Worm (Caenorhabditis elegans) whole organism, L3 larva: ENCODE data around the gene srt-53.

Experiments
- ZK546.5 ChIP-seq: sonication (generic microtip); optimal IDR thresholded peaks from 2 replicates; lab custom pipeline; 2017; ENCODE audit warnings: missing biosample characterization, missing genetic modification characterization
- aly-2 ChIP-seq: fragments of 150-350 bp; optimal IDR thresholded peaks from 2 replicates; lab custom pipeline; 2014; ENCODE audit warnings: missing biosample characterization, missing genetic modification characterization
- ama-1 ChIP-seq: fragments of 150-350 bp; optimal IDR thresholded peaks from 2 replicates; lab custom pipeline; 2018
- ceh-16 ChIP-seq: sonication (generic microtip); optimal IDR thresholded peaks from 2 replicates; lab custom pipeline; 2017; ENCODE audit warnings: missing biosample characterization, missing genetic modification characterization
- ceh-28 ChIP-seq: fragments of 150-350 bp; optimal IDR thresholded peaks from 2 replicates; lab custom pipeline; 2014; ENCODE audit warnings: missing biosample characterization, missing genetic modification reagents, missing genetic modification characterization
- ceh-82 ChIP-seq: fragments of 150-350 bp; optimal IDR thresholded peaks from 2 replicates; lab custom pipeline; 2014; ENCODE audit warnings: missing biosample characterization, missing genetic modification characterization
- ceh-9 ChIP-seq: sonication (generic microtip); optimal IDR thresholded peaks from 2 replicates; lab custom pipeline; 2018; ENCODE audit warnings: missing biosample characterization, missing genetic modification characterization
- daf-12 ChIP-seq: fragments of 150-350 bp; optimal IDR thresholded peaks from 2 replicates; lab custom pipeline; 2014; ENCODE audit warnings: missing biosample characterization, missing genetic modification reagents, missing genetic modification characterization
- egl-27 ChIP-seq: sonication (generic microtip); optimal IDR thresholded peaks from 4 replicates; lab custom pipeline; 2017; ENCODE audit warnings: missing biosample characterization, missing genetic modification reagents, missing genetic modification characterization
- egl-5 ChIP-seq: fragments of 150-350 bp; optimal IDR thresholded peaks from 2 replicates; lab custom pipeline; 2017; ENCODE audit warnings: missing biosample characterization, missing genetic modification reagents, missing genetic modification characterization, inconsistent platforms
- elt-2 ChIP-seq: sonication (generic microtip); optimal IDR thresholded peaks from 2 replicates; lab custom pipeline; 2016; ENCODE audit warnings: missing genetic modification reagents, mild to moderate bottlenecking, missing genetic modification characterization, missing compliant biosample characterization
- elt-3 ChIP-seq, 3 experiments: fragments of 150-350 bp in 1 of 3; sonication (generic microtip) in 2 of 3; optimal IDR thresholded peaks; 2 replicates in 2 of 3; 4 replicates in 1 of 3; lab custom pipeline; 2014 to 2017; ENCODE audit warnings: missing biosample characterization in 3 of 3, missing genetic modification characterization in 3 of 3
- eor-1 ChIP-seq, 2 experiments: fragments of 150-350 bp; optimal IDR thresholded peaks; 2 replicates each; lab custom pipeline; 2014 to 2018; ENCODE audit warnings: missing biosample characterization in 2 of 2, missing genetic modification characterization in 2 of 2
- fkh-10 ChIP-seq: sonication (generic microtip); optimal IDR thresholded peaks from 2 replicates; lab custom pipeline; 2017; ENCODE audit warnings: missing biosample characterization, missing genetic modification reagents, missing genetic modification characterization
- fkh-2 ChIP-seq: fragments of 150-350 bp; optimal IDR thresholded peaks from 2 replicates; lab custom pipeline; 2014; ENCODE audit warnings: missing biosample characterization, missing genetic modification reagents, missing genetic modification characterization
- fos-1 ChIP-seq: fragments of 150-350 bp; optimal IDR thresholded peaks from 2 replicates; lab custom pipeline; 2014; ENCODE audit warnings: missing biosample characterization, missing genetic modification characterization
- jun-1 ChIP-seq: fragments of 150-350 bp; optimal IDR thresholded peaks from 2 replicates; lab custom pipeline; 2014; ENCODE audit warnings: missing biosample characterization, missing genetic modification reagents, missing genetic modification characterization
- lin-15B ChIP-seq: fragments of 150-350 bp; optimal IDR thresholded peaks from 2 replicates; lab custom pipeline; 2014; ENCODE audit warnings: missing biosample characterization, missing genetic modification characterization
- lin-39 ChIP-seq: fragments of 150-350 bp; optimal IDR thresholded peaks from 2 replicates; lab custom pipeline; 2018; ENCODE audit warnings: missing biosample characterization, missing genetic modification reagents, missing genetic modification characterization
- lsy-12 ChIP-seq: sonication (generic microtip); optimal IDR thresholded peaks from 2 replicates; lab custom pipeline; 2016; ENCODE audit warnings: mild to moderate bottlenecking, missing genetic modification characterization, missing compliant biosample characterization
- nfya-1 ChIP-seq: sonication (generic microtip); optimal IDR thresholded peaks from 2 replicates; lab custom pipeline; 2017; ENCODE audit warnings: missing genetic modification characterization, mild to moderate bottlenecking, missing compliant biosample characterization, antibody characterized with exemption, moderate library complexity; ENCODE audit not compliant: insufficient read depth
- nhr-11 ChIP-seq: fragments of 150-350 bp; optimal IDR thresholded peaks from 2 replicates; lab custom pipeline; 2014; ENCODE audit warnings: missing biosample characterization, missing genetic modification characterization
- nhr-12 ChIP-seq: fragments of 150-350 bp; optimal IDR thresholded peaks from 2 replicates; lab custom pipeline; 2014; ENCODE audit warnings: missing biosample characterization, missing genetic modification characterization
- nhr-237 ChIP-seq: fragments of 150-350 bp; optimal IDR thresholded peaks from 2 replicates; lab custom pipeline; 2014; ENCODE audit warnings: missing biosample characterization, missing genetic modification characterization
- nhr-25 ChIP-seq: sonication (generic microtip); optimal IDR thresholded peaks from 2 replicates; lab custom pipeline; 2017; ENCODE audit warnings: missing biosample characterization, missing genetic modification characterization
- nhr-67 ChIP-seq: fragments of 150-350 bp; optimal IDR thresholded peaks from 2 replicates; lab custom pipeline; 2014; ENCODE audit warnings: missing biosample characterization, missing genetic modification characterization
- nhr-76 ChIP-seq: fragments of 150-350 bp; sonication (generic microtip); optimal IDR thresholded peaks from 5 replicates; lab custom pipeline; 2014; ENCODE audit warnings: missing biosample characterization, missing genetic modification characterization
- pqm-1 ChIP-seq: fragments of 150-350 bp; optimal IDR thresholded peaks from 2 replicates; lab custom pipeline; 2017; ENCODE audit warnings: missing biosample characterization, missing genetic modification characterization, inconsistent platforms
- sea-2 ChIP-seq: fragments of 150-350 bp; sonication (generic microtip); optimal IDR thresholded peaks from 4 replicates; lab custom pipeline; 2014; ENCODE audit warnings: missing biosample characterization, missing genetic modification reagents, missing genetic modification characterization
- snpc-4 ChIP-seq: fragments of 150-350 bp; optimal IDR thresholded peaks from 2 replicates; lab custom pipeline; 2014; ENCODE audit warnings: missing biosample characterization, missing genetic modification characterization
- unc-39 ChIP-seq: sonication (generic microtip); optimal IDR thresholded peaks from 4 replicates; lab custom pipeline; 2017; ENCODE audit warnings: missing biosample characterization, missing genetic modification characterization
- unc-62 ChIP-seq: fragments of 150-350 bp; sonication (generic microtip); optimal IDR thresholded peaks from 4 replicates; lab custom pipeline; 2014; ENCODE audit warnings: missing biosample characterization, missing genetic modification reagents, missing genetic modification characterization
- zag-1 ChIP-seq: fragments of 150-350 bp; optimal IDR thresholded peaks from 2 replicates; lab custom pipeline; 2014; ENCODE audit warnings: missing biosample characterization, missing genetic modification characterization
- ztf-4 ChIP-seq: fragments of 150-350 bp; optimal IDR thresholded peaks from 2 replicates; lab custom pipeline; 2014; ENCODE audit warnings: missing biosample characterization, missing genetic modification characterization

The srt-53 gene

ce11 chrV:7926784-7927183 is 13.4 kb downstream of the srt-53 start, which contains the start of gene srsx-6:
Gene srsx-6 (plus strand): TSS chrV:7927084.
- TF ChIP-seq elt-2 (tag; lab: Kevin White, UChicago) (no peak), nhr-25 (tag; lab: Kevin White, UChicago) (no peak), nhr-67 (no peak), unc-39 (tag; lab: Kevin White, UChicago) (no peak)

ce11 chrV:7925483-7925882 is 14.7 kb downstream of the srt-53 start, which contains the start of gene srsx-7:
Gene srsx-7 (plus strand): TSS chrV:7925783.
- no peak for TF ChIP-seq zag-1 (tag; lab: Kevin White, UChicago)
- TF ChIP-seq nfya-1 = no peak
- TF ChIP-seq ama-1 (lab: Kevin White, UChicago) = no peak
- TF ChIP-seq egl-5 (tag; lab: Kevin White, UChicago) = no peak
- no peak for TF ChIP-seq sea-2 (GFP tag; lab: Kevin White, UChicago)
- no peak for TF ChIP-seq ceh-16 (tag; lab: Kevin White, UChicago)
- no peak for TF ChIP-seq fos-1 (tag; lab: Kevin White, UChicago)
- TF ChIP-seq unc-62 (GFP tag; lab: Kevin White, UChicago) = no peak
- no peak for TF ChIP-seq egl-27
- TF ChIP-seq daf-12 (tag; lab: Kevin White, UChicago) = no peak
- TF ChIP-seq aly-2 (tag; lab: Kevin White, UChicago) = no peak

- TF ChIP-seq eor-1 (tag; optimal IDR thresholded peaks at IDR 0.05; lab: Kevin White, UChicago) = no peak
- TF ChIP-seq fkh-10 = peak; percentile 1
Observed at ce11 chrV:7908431-7908830, 31.8 kb downstream of the srt-53 start.

ce11 chrV:7904389-7904788 is 35.8 kb downstream of the srt-53 start:
- TF ChIP-seq nhr-67 (no peak), fkh-10 (peak; percentile 19), nhr-11 (no peak), lin-15B (tag; lab: Kevin White, UChicago) (no peak)

- TF ChIP-seq ztf-4 (tag; lab: Kevin White, UChicago) (no peak), eor-1 (tag; optimal IDR thresholded peaks at IDR 0.05; lab: Kevin White, UChicago) (no peak), unc-62 (GFP tag; lab: Kevin White, UChicago) (no peak), sea-2 (GFP tag; lab: Kevin White, UChicago) (no peak), lin-39 (tag; lab: Kevin White, UChicago) (no peak), ceh-82 (tag; lab: Kevin White, UChicago) (no peak), ZK546.5 (tag; lab: Kevin White, UChicago) (no peak), nhr-67 (no peak), egl-5 (tag; lab: Kevin White, UChicago) (no peak), fos-1 (tag; lab: Kevin White, UChicago) (no peak), nhr-12 (tag; lab: Kevin White, UChicago) (no peak), ceh-9 (tag; lab: Kevin White, UChicago) (no peak), jun-1 (no peak), ama-1 (lab: Kevin White, UChicago) (no peak), egl-27 (no peak), fkh-2 (tag; lab: Kevin White, UChicago) (no peak), pqm-1 (tag; lab: Kevin White, UChicago) (no peak)
- TF ChIP-seq, all 47 proteins: peak for 0
Observed at ce11 chrV:7901222-7901621, 39.0 kb downstream of the srt-53 start.

ce11 chrV:7899761-7900160 is 40.4 kb downstream of the srt-53 start, which contains the start of gene F40A3.7:
Gene F40A3.7 (minus strand): TSS chrV:7899861.
- TF ChIP-seq lsy-12 (tag; lab: Kevin White, UChicago) (no peak), lin-39 (tag; lab: Kevin White, UChicago) (no peak), nhr-25 (tag; lab: Kevin White, UChicago) (no peak), snpc-4 (tag; lab: Kevin White, UChicago) (no peak), nhr-67 (no peak), nhr-76 (tag; lab: Kevin White, UChicago) (no peak), elt-3 (tag; optimal IDR thresholded peaks at IDR 0.05; lab: Kevin White, UChicago) (no peak), ceh-9 (tag; lab: Kevin White, UChicago) (no peak), ceh-28 (no peak), nfya-1 (no peak), unc-39 (tag; lab: Kevin White, UChicago) (no peak), nhr-237 (tag; lab: Kevin White, UChicago) (no peak), jun-1 (no peak)
